Worm (Caenorhabditis elegans): ENCODE data around the gene srg-33.
"Not testable (repeated sequence)": the region's sequence is repeated elsewhere in the genome, so short reads cannot be mapped to it uniquely, and the experiment has no call there.

Gene srg-33

DNA sequence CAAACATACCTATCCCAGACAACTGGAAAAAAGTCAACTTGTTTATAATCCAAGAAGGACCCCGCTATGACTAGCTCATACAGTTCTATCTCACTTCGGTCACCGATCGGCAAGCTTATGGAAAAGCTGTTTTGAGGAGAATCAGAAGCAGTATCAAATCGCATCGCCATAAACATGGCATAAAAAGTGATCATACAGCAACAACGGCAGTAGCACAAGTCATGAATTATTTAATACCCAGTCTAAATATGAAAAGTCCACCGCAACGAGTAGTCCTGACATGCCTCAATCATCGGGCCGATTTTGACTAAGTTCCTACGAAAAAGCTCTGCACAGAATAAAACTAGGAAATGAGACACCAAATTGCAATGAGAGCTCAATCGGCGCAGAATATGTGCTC, 31.7 kb downstream of the srg-33 start:
- TF ChIP-seq sem-2 (GFP tag; optimal IDR thresholded peaks at IDR 0.05) (no peak), hlh-1 (tag; optimal IDR thresholded peaks at IDR 0.05) (no peak), M03D4.4 (tag; optimal IDR thresholded peaks at IDR 0.05) (no peak), unc-62 (GFP tag; optimal IDR thresholded peaks at IDR 0.05) (no peak), pha-4 (tag; optimal IDR thresholded peaks at IDR 0.05) (no peak), nhr-237 (tag; optimal IDR thresholded peaks at IDR 0.05) (no peak)

- TF ChIP-seq sem-2 (GFP tag; optimal IDR thresholded peaks at IDR 0.05): no peak
- TF ChIP-seq unc-39 (tag; optimal IDR thresholded peaks at IDR 0.05): no peak
- no peak for TF ChIP-seq nhr-2 (tag; optimal IDR thresholded peaks at IDR 0.05)
- no peak for TF ChIP-seq mls-2 (tag; optimal IDR thresholded peaks at IDR 0.05)
- TF ChIP-seq ceh-43 (GFP tag; optimal IDR thresholded peaks at IDR 0.05): no peak
- no peak for TF ChIP-seq drap-1 (GFP tag; optimal IDR thresholded peaks at IDR 0.05)
- TF ChIP-seq tbx-8 (GFP tag; optimal IDR thresholded peaks at IDR 0.05): no peak
- TF ChIP-seq lsy-2 (tag; optimal IDR thresholded peaks at IDR 0.05): no peak
- no peak for TF ChIP-seq lin-32 (GFP tag; optimal IDR thresholded peaks at IDR 0.05)
- TF ChIP-seq M03D4.4 (tag; optimal IDR thresholded peaks at IDR 0.05): no peak
- TF ChIP-seq nhr-28 (tag; optimal IDR thresholded peaks at IDR 0.05): no peak
- no peak for TF ChIP-seq elt-3 (tag; optimal IDR thresholded peaks at IDR 0.05)
- TF ChIP-seq ceh-83 (GFP tag; optimal IDR thresholded peaks at IDR 0.05): no peak
Measured at ce11 chrV:8325906-8326305, 34.0 kb downstream of the srg-33 start.

DNA sequence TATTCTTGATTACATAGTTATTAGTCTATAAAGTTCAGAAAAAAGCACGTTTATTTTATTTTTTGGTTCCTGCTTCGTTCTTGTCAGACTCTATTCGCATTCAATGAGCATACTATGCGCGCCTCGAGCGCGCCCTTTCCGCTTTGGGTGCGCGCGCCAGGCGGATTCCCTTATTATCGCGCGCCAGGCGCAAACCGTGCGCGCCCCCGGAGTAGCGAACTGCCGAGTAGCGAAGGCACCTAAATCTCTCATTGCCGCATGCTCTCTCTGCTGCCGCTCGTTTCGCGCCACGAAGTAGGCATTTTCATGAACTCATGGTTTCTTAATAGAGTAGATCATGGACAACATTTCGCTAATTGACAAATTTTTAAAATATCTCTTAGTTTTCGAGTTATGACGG, 35.2 kb downstream of the srg-33 start:
- no peak for TF ChIP-seq snpc-4 (tag; optimal IDR thresholded peaks at IDR 0.05)
- no peak for TF ChIP-seq sem-2 (GFP tag; optimal IDR thresholded peaks at IDR 0.05)
- TF ChIP-seq tbx-8 (GFP tag; optimal IDR thresholded peaks at IDR 0.05): no peak
- no peak for TF ChIP-seq nhr-2 (tag; optimal IDR thresholded peaks at IDR 0.05)
- TF ChIP-seq mep-1 (tag; optimal IDR thresholded peaks at IDR 0.05): no peak
- TF ChIP-seq M03D4.4 (tag; optimal IDR thresholded peaks at IDR 0.05): no peak
- no peak for TF ChIP-seq mls-2 (tag; optimal IDR thresholded peaks at IDR 0.05)
- no peak for TF ChIP-seq nhr-76 (tag; optimal IDR thresholded peaks at IDR 0.05)
- no peak for TF ChIP-seq sptf-1 (tag; optimal IDR thresholded peaks at IDR 0.05)
- no peak for TF ChIP-seq nhr-28 (tag; optimal IDR thresholded peaks at IDR 0.05)
- TF ChIP-seq unc-39 (tag; optimal IDR thresholded peaks at IDR 0.05): no peak
- TF ChIP-seq ceh-83 (GFP tag; optimal IDR thresholded peaks at IDR 0.05): no peak
- TF ChIP-seq cnd-1 (tag; optimal IDR thresholded peaks at IDR 0.05): no peak
- TF ChIP-seq ceh-39 (tag; optimal IDR thresholded peaks at IDR 0.05): no peak
- no peak for TF ChIP-seq ztf-11 (tag; optimal IDR thresholded peaks at IDR 0.05)
- no peak for TF ChIP-seq elt-1 (tag; optimal IDR thresholded peaks at IDR 0.05; ENCODE audit: borderline replicate concordance, insufficient read depth)
- TF ChIP-seq nhr-12 (tag; optimal IDR thresholded peaks at IDR 0.05): no peak
- no peak for TF ChIP-seq lin-13 (tag; optimal IDR thresholded peaks at IDR 0.05)

- TF ChIP-seq ceh-43 (GFP tag; optimal IDR thresholded peaks at IDR 0.05) (no peak), bed-3 (GFP tag; optimal IDR thresholded peaks at IDR 0.05) (no peak), drap-1 (GFP tag; optimal IDR thresholded peaks at IDR 0.05) (no peak), zip-8 (tag; optimal IDR thresholded peaks at IDR 0.05) (no peak), ztf-11 (tag; optimal IDR thresholded peaks at IDR 0.05) (no peak), pha-4 (tag; optimal IDR thresholded peaks at IDR 0.05) (no peak)
Measured at ce11 chrV:8334360-8334759, 42.5 kb downstream of the srg-33 start, which contains the start of gene tmd-2. Gene tmd-2, plus strand, starts transcription at chrV:8334660.

DNA sequence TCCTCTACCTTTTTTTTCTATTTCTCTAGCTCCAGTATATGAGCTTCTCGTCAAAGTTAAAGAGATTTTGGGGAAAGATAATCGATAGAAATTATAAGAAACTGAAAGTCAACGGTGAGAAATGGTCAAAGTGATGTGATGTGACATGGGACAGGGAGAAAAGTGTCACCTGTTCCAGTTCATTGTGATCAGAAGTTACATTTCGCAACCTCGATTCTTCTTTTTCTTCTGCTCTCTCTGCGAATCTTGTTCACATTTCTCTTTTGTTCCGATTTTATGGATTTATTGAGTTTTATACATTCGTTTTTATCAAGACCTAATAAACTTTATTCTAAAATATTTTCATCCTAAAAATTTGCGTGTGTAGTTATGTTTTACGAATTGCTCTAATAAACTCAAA, 43.8 kb downstream of the srg-33 start:
- TF ChIP-seq flh-1 (GFP tag; optimal IDR thresholded peaks at IDR 0.05) (no peak), unc-62 (GFP tag; optimal IDR thresholded peaks at IDR 0.05) (peak; percentile 83), drap-1 (GFP tag; optimal IDR thresholded peaks at IDR 0.05) (no peak), nhr-237 (tag; optimal IDR thresholded peaks at IDR 0.05) (no peak), hlh-1 (tag; optimal IDR thresholded peaks at IDR 0.05) (peak; percentile 82)

- not testable (repeated sequence) for TF ChIP-seq nhr-76 (tag; optimal IDR thresholded peaks at IDR 0.05); ceh-43 (GFP tag; optimal IDR thresholded peaks at IDR 0.05); ces-1 (GFP tag; optimal IDR thresholded peaks at IDR 0.05)
Measured at ce11 chrV:8340924-8341323, 49.1 kb downstream of the srg-33 start, which contains the start of gene C08D8.7. Gene C08D8.7, plus strand, starts transcription at chrV:8341224.
